Worm (Caenorhabditis elegans) whole organism, L4 larva: ENCODE results near the gene Y82E9BR.18.

Experiments used
- D1046.2 ChIP-seq: fragments of 200-800 bp; sonication (Bioruptor generic); IDR thresholded peaks from 2 replicates; pipeline ENCODE4 v1.3.6; 2022; ENCODE audit warnings: missing genetic modification characterization, missing compliant biosample characterization
- F26F4.8 ChIP-seq: fragments of 200-800 bp; sonication (Bioruptor generic); conservative IDR thresholded peaks from 2 replicates; pipeline ENCODE4 v1.3.6; 2022; ENCODE audit warnings: missing genetic modification characterization, missing compliant biosample characterization
- Y105C5A.15 ChIP-seq: fragments of 200-800 bp; sonication (Bioruptor generic); IDR thresholded peaks from 2 replicates; pipeline ENCODE4 v1.3.6; 2022; ENCODE audit warnings: missing genetic modification characterization, missing compliant biosample characterization
- Y48G9A.11 ChIP-seq: fragments of 200-800 bp; sonication (Bioruptor generic); IDR thresholded peaks from 2 replicates; pipeline ENCODE4 v1.3.6; 2022; ENCODE audit warnings: missing genetic modification reagents, missing genetic modification characterization, missing compliant biosample characterization
- Y5F2A.4 ChIP-seq: fragments of 200-800 bp; sonication (Bioruptor generic); optimal IDR thresholded peaks from 2 replicates; lab custom pipeline; 2018; ENCODE audit warnings: mild to moderate bottlenecking, missing genetic modification characterization, missing compliant biosample characterization
- aha-1 ChIP-seq: fragments of 150-350 bp; peaks from one replicate; lab custom pipeline; 2014; ENCODE audit warnings: missing biosample characterization, missing genetic modification characterization
- aly-2 ChIP-seq: sonication (generic microtip); optimal IDR thresholded peaks from 2 replicates; lab custom pipeline; 2018; ENCODE audit warnings: missing biosample characterization, missing genetic modification characterization
- ama-1 ChIP-seq: fragments of 150-350 bp; optimal IDR thresholded peaks from 2 replicates; lab custom pipeline; 2014; ENCODE audit warnings: inconsistent platforms, mixed read lengths
- ceh-32 ChIP-seq: sonication (generic microtip); optimal IDR thresholded peaks from 2 replicates; lab custom pipeline; 2016; ENCODE audit warnings: mild to moderate bottlenecking, missing genetic modification characterization, missing compliant biosample characterization; ENCODE audit not compliant: poor library complexity
- ces-1 ChIP-seq: fragments of 150-350 bp; sonication (generic microtip); optimal IDR thresholded peaks from 4 replicates; lab custom pipeline; 2014; ENCODE audit warnings: missing biosample characterization, missing genetic modification reagents, missing genetic modification characterization
- cey-2 ChIP-seq: sonication (generic microtip); optimal IDR thresholded peaks from 3 replicates; lab custom pipeline; 2017; ENCODE audit warnings: missing genetic modification characterization, mild to moderate bottlenecking, missing compliant biosample characterization, antibody characterized with exemption, borderline replicate concordance; ENCODE audit not compliant: insufficient read depth
- daf-12 ChIP-seq: fragments of 150-350 bp; optimal IDR thresholded peaks from 2 replicates; lab custom pipeline; 2014; ENCODE audit warnings: missing biosample characterization, missing genetic modification reagents, missing genetic modification characterization
- dmd-6 ChIP-seq: fragments of 200-800 bp; sonication (Bioruptor generic); IDR thresholded peaks from 2 replicates; pipeline ENCODE4 v1.3.6; 2022; ENCODE audit warnings: missing genetic modification reagents, missing genetic modification characterization, missing compliant biosample characterization
- egl-27 ChIP-seq: sonication (generic microtip); optimal IDR thresholded peaks from 3 replicates; lab custom pipeline; 2017; ENCODE audit warnings: missing biosample characterization, missing genetic modification reagents, missing genetic modification characterization
- gei-8 ChIP-seq: fragments of 200-800 bp; sonication (Bioruptor generic); optimal IDR thresholded peaks from 2 replicates; lab custom pipeline; 2018; ENCODE audit warnings: mild to moderate bottlenecking, missing genetic modification characterization, missing compliant biosample characterization
- hif-1 ChIP-seq, 2 experiments: sonication (generic microtip); optimal IDR thresholded peaks; 2 replicates each; lab custom pipeline; 2016 to 2017; ENCODE audit warnings: missing compliant biosample characterization in 2 of 2, missing genetic modification characterization in 2 of 2, missing genetic modification reagents in 2 of 2, missing genotype in 2 of 2, mild to moderate bottlenecking in 1 of 2
- hlh-11 ChIP-seq: fragments of 200-800 bp; sonication (Bioruptor generic); optimal IDR thresholded peaks from 2 replicates; lab custom pipeline; 2018; ENCODE audit warnings: mild to moderate bottlenecking, missing genetic modification characterization, missing compliant biosample characterization
- hmg-1.1 ChIP-seq: fragments of 200-800 bp; sonication (Bioruptor generic); IDR thresholded peaks from 2 replicates; pipeline ENCODE4 v1.3.6; 2022; ENCODE audit warnings: missing genetic modification reagents, missing genetic modification characterization, missing compliant biosample characterization
- lim-7 ChIP-seq: fragments of 200-800 bp; sonication (Bioruptor generic); IDR thresholded peaks from 2 replicates; pipeline ENCODE4 v1.3.6; 2022; ENCODE audit warnings: missing genetic modification characterization, missing compliant biosample characterization
- lin-13 ChIP-seq: fragments of 150-350 bp; optimal IDR thresholded peaks from 2 replicates; lab custom pipeline; 2014; ENCODE audit warnings: missing biosample characterization, missing genetic modification reagents, missing genetic modification characterization
- lin-15B ChIP-seq: fragments of 150-350 bp; sonication (generic microtip); optimal IDR thresholded peaks from 3 replicates; lab custom pipeline; 2014; ENCODE audit warnings: missing biosample characterization, missing genetic modification characterization
- lin-29 ChIP-seq: fragments of 200-800 bp; sonication (Bioruptor generic); IDR thresholded peaks from 2 replicates; pipeline ENCODE4 v1.3.6; 2022; ENCODE audit warnings: missing genetic modification reagents, missing genetic modification characterization, missing compliant biosample characterization
- lin-38 ChIP-seq: fragments of 200-800 bp; sonication (Bioruptor generic); IDR thresholded peaks from 2 replicates; pipeline ENCODE4 v1.3.6; 2022; ENCODE audit warnings: missing genetic modification reagents, missing genetic modification characterization, missing compliant biosample characterization
- lsy-2 ChIP-seq, 2 experiments: fragments of 150-350 bp in 1 of 2; sonication (generic microtip) in 1 of 2; optimal IDR thresholded peaks; 2 replicates each; lab custom pipeline; 2014 to 2017; ENCODE audit warnings: missing biosample characterization in 2 of 2, missing genetic modification characterization in 2 of 2
- madf-5 ChIP-seq, 2 experiments: fragments of 200-800 bp; sonication (Bioruptor generic); IDR thresholded peaks; 2 replicates each; pipeline ENCODE4 v1.3.6; 2022; ENCODE audit warnings: missing compliant biosample characterization in 2 of 2, missing genetic modification characterization in 2 of 2
- mep-1 ChIP-seq: fragments of 150-350 bp; sonication (generic microtip); optimal IDR thresholded peaks from 3 replicates; lab custom pipeline; 2014; ENCODE audit warnings: missing biosample characterization, missing genetic modification characterization
- mes-2 ChIP-seq: sonication (generic microtip); optimal IDR thresholded peaks from 2 replicates; lab custom pipeline; 2016; ENCODE audit warnings: missing genotype, mild to moderate bottlenecking, missing genetic modification characterization, missing compliant biosample characterization; ENCODE audit not compliant: poor library complexity, severe bottlenecking
- nhr-102 ChIP-seq: sonication (generic microtip); optimal IDR thresholded peaks from 2 replicates; lab custom pipeline; 2016; ENCODE audit warnings: mild to moderate bottlenecking, missing genetic modification characterization, moderate library complexity, missing compliant biosample characterization
- nhr-42 ChIP-seq: fragments of 200-800 bp; sonication (Bioruptor generic); IDR thresholded peaks from 2 replicates; pipeline ENCODE4 v1.3.6; 2022; ENCODE audit warnings: missing genetic modification characterization, missing compliant biosample characterization
- nhr-6 ChIP-seq: fragments of 150-350 bp; optimal IDR thresholded peaks from 2 replicates; lab custom pipeline; 2014; ENCODE audit warnings: missing biosample characterization, missing genetic modification characterization
- nhr-77 ChIP-seq: fragments of 150-350 bp; optimal IDR thresholded peaks from 2 replicates; lab custom pipeline; 2014; ENCODE audit warnings: missing biosample characterization, missing genetic modification characterization
- pqm-1 ChIP-seq: sonication (generic microtip); optimal IDR thresholded peaks from 2 replicates; lab custom pipeline; 2017; ENCODE audit warnings: missing biosample characterization, missing genetic modification characterization
- set-16 ChIP-seq: fragments of 200-800 bp; sonication (Bioruptor generic); IDR thresholded peaks from 2 replicates; pipeline ENCODE4 v1.3.6; 2022; ENCODE audit warnings: missing genetic modification reagents, missing genetic modification characterization, missing compliant biosample characterization
- skn-1 ChIP-seq: fragments of 150-350 bp; optimal IDR thresholded peaks from 2 replicates; lab custom pipeline; 2014; ENCODE audit warnings: missing biosample characterization, missing genetic modification characterization
- tra-1 ChIP-seq: fragments of 200-800 bp; sonication (Bioruptor generic); IDR thresholded peaks from 2 replicates; pipeline ENCODE4 v1.3.6; 2022; ENCODE audit warnings: missing genetic modification reagents, missing genetic modification characterization, missing compliant biosample characterization
- zag-1 ChIP-seq: fragments of 150-350 bp; optimal IDR thresholded peaks from 2 replicates; lab custom pipeline; 2014; ENCODE audit warnings: missing biosample characterization, missing genetic modification characterization
- zfp-3 ChIP-seq: fragments of 200-800 bp; sonication (Bioruptor generic); conservative IDR thresholded peaks from 2 replicates; pipeline ENCODE4 v1.3.6; 2022; ENCODE audit warnings: missing genetic modification reagents, missing genetic modification characterization, missing compliant biosample characterization
- zip-11 ChIP-seq: fragments of 200-800 bp; sonication (Bioruptor generic); IDR thresholded peaks from 2 replicates; pipeline ENCODE4 v1.3.6; 2022; ENCODE audit warnings: missing genetic modification characterization, missing compliant biosample characterization
- ztf-7 ChIP-seq: fragments of 150-350 bp; optimal IDR thresholded peaks from 2 replicates; lab custom pipeline; 2014; ENCODE audit warnings: missing biosample characterization, missing genetic modification characterization

The Y82E9BR.18 gene

DNA sequence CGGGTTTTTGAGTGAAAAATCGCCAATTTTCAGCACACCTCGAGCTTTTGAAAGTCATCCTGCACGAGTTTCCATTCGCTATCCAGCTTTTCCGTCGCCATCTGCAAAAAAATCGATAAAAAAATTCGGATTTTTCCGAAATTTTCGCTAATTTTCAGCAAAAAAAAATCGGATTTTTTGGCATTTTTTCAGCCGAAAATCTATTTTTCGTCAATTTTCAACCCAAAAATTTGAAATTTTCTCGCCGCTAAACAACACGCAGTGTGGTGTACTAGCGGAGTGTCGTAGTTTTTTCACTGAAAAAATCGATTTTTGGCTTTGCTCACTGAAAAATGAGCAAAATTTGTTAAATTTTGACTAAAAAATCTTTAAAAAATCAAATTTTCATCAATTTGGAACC is 34.6 kb upstream of the Y82E9BR.18 start, which contains the start of gene tmem-120:
tmem-120 (minus strand) TSS at position 101 of the 400 bp plus-strand sequence.
- no peak for TF ChIP-seq nhr-102 (tag; lab: Kevin White, UChicago)
- TF ChIP-seq, all 104 proteins: peak for 0

DNA sequence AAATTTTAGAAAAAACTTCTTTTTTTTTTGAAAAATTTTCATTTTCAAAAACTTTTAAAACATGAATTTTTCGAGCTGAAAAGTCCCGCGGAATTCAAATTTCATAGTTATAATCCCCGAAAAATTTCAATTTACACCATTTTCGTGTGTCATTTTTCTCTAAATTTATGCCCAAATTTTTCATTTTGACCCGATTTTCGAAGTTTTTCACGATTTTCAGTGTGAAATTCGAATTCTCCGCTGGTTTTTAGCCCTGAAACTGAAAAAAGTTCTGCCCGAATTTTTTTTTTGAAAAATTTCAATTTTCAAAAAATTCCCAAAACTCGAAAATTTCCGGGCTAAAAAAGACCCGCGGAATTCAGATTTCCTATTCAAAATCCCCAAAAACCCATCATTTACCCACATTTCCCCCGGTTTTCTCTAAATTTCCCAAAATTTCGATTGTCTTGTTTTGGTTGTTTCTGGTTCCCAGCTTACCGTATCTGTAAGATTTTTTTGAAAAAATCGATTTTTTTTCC is 25.5 kb upstream of the Y82E9BR.18 start:
- TF ChIP-seq ceh-32: no peak
- TF ChIP-seq hif-1 (tag; optimal IDR thresholded peaks at IDR 0.05; lab: Kevin White, UChicago): peak in 1 of 2 experiments; percentile 11
- 0 out of 2 replicates have a peak, but pooled peaks have one; percentile 53 for TF ChIP-seq D1046.2
- peak; percentile 18 for TF ChIP-seq aha-1 (tag; lab: Kevin White, UChicago)
- no peak for TF ChIP-seq Y5F2A.4
- 0 out of 2 replicates have a peak, but pooled peaks have one; percentile 55 for TF ChIP-seq zfp-3
- peak; percentile 22; the same call in 1 of the 2 replicates for TF ChIP-seq lin-38 (GFP tag; lab: Robert Waterston, UW)
- TF ChIP-seq, all 104 proteins: peak for 5

- peak; percentile 77; the same call in 1 of the 2 replicates for TF ChIP-seq set-16 (GFP tag; lab: Robert Waterston, UW)
- TF ChIP-seq Y48G9A.11 (GFP tag; lab: Robert Waterston, UW): no peak
- no peak for TF ChIP-seq gei-8 (GFP tag; lab: Kevin White, UChicago)
- TF ChIP-seq, all 104 proteins: peak for 1
These were observed 24.9 kb upstream of the Y82E9BR.18 start for ce11 chrIII:1508244-1508643.

ce11 chrIII:1495863-1496445 is 12.6 kb upstream of the Y82E9BR.18 start, which contains the start of the genes ave-1 and M01G5.1:
TSS of gene ave-1 (minus strand) at chrIII:1495975.
TSS of gene M01G5.1 (plus strand) at chrIII:1496401.
- TF ChIP-seq skn-1 (tag; lab: Kevin White, UChicago) (no peak), lin-29 (GFP tag; lab: Robert Waterston, UW) (no peak), gei-8 (GFP tag; lab: Kevin White, UChicago) (no peak), lin-38 (GFP tag; lab: Robert Waterston, UW) (peak; percentile 92), hmg-1.1 (GFP tag; lab: Robert Waterston, UW) (0 out of 2 replicates have a peak, but pooled peaks have one; percentile 20), lsy-2 (tag; optimal IDR thresholded peaks at IDR 0.05; lab: Kevin White, UChicago) (peak in 1 of 2 experiments; percentile 67), zip-11 (GFP tag; lab: Robert Waterston, UW) (no peak), daf-12 (tag; lab: Kevin White, UChicago) (no peak), egl-27 (tag; lab: Kevin White, UChicago) (no peak), F26F4.8 (GFP tag; lab: Robert Waterston, UW) (no peak), pqm-1 (tag; lab: Kevin White, UChicago) (no peak), aly-2 (no peak), set-16 (GFP tag; lab: Robert Waterston, UW) (no peak), madf-5 (GFP tag; IDR thresholded peaks at IDR 0.05; lab: Robert Waterston, UW) (no peak), aha-1 (tag; lab: Kevin White, UChicago) (peak; percentile 54), nhr-77 (tag; lab: Kevin White, UChicago) (no peak), lin-15B (tag; lab: Kevin White, UChicago) (no peak), cey-2 (tag; lab: Kevin White, UChicago) (no peak), tra-1 (GFP tag; lab: Robert Waterston, UW) (no peak), lim-7 (no peak), dmd-6 (no peak), nhr-6 (tag; lab: Kevin White, UChicago) (no peak), hlh-11 (tag; lab: Kevin White, UChicago) (no peak), ces-1 (GFP tag; lab: Kevin White, UChicago) (no peak), mep-1 (tag; lab: Kevin White, UChicago) (peak; percentile 11), nhr-42 (GFP tag; lab: Robert Waterston, UW) (no peak), mes-2 (tag; lab: Kevin White, UChicago) (peak; percentile 44), ama-1 (lab: Kevin White, UChicago) (no peak), lin-13 (GFP tag; lab: Kevin White, UChicago) (peak; percentile 53), Y105C5A.15 (GFP tag; lab: Robert Waterston, UW) (no peak), zag-1 (tag; lab: Kevin White, UChicago) (no peak), ztf-7 (tag; lab: Kevin White, UChicago) (no peak)
